Fruit fly (Drosophila melanogaster) whole organism, adult: ENCODE measurements around the gene CG6503.

Experiments used
- CG1620 ChIP-seq: fragments of 200-800 bp; sonication (Bioruptor generic); optimal IDR thresholded peaks from 2 replicates; lab custom pipeline; 2016; ENCODE audit warnings: missing biosample characterization, missing genetic modification characterization
- CG5204 ChIP-seq: fragments of 200-800 bp; sonication (Bioruptor generic); optimal IDR thresholded peaks from 2 replicates; lab custom pipeline; 2016; ENCODE audit warnings: missing biosample characterization, missing genetic modification characterization
- CG7045 ChIP-seq: fragments of 200-800 bp; sonication (Bioruptor generic); optimal IDR thresholded peaks from 2 replicates; lab custom pipeline; 2017; ENCODE audit warnings: missing biosample characterization, mild to moderate bottlenecking, missing genetic modification characterization
- Crg-1 ChIP-seq: fragments of 200-800 bp; sonication (Bioruptor generic); optimal IDR thresholded peaks from 2 replicates; lab custom pipeline; 2016; ENCODE audit warnings: missing biosample characterization, missing genetic modification characterization
- toe ChIP-seq: fragments of 200-800 bp; sonication (Bioruptor generic); optimal IDR thresholded peaks from 2 replicates; lab custom pipeline; 2016; ENCODE audit warnings: missing biosample characterization, missing genetic modification characterization

DNA sequence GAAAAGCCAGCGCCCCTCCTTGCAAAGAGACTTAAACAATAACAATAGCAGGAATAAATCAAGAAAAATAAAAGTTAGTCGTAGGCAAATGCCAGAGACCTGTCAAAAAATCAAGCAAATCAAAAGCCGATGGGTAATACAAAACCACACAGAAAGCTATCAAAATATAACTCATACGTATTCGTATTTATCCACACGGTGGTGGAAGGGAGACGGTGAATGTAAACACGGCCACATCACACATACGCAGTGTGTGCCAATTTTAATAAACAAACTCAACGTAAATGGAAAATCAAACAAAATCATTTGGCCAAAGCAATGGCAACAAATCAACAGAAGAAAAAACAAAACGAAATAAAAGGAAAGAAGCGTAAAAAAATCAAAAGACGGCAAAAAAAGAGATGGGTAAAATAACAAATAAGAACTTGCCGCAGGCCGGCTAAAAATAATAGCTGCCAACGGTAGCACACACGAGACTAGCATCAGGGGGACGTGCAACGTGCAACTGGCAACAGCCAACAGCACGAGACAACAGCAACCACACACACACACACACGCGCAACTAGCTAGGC is 17.8 kb upstream of the CG6503 start:
- no peak for TF ChIP-seq CG1620 (GFP tag; lab: Kevin White, UChicago)
- no peak for TF ChIP-seq CG5204 (GFP tag; lab: Kevin White, UChicago)
- no peak for TF ChIP-seq Crg-1 (GFP tag; lab: Kevin White, UChicago)
- TF ChIP-seq toe (GFP tag; lab: Kevin White, UChicago): no peak
- no peak for TF ChIP-seq CG7045
